Worm (Caenorhabditis elegans) whole organism, late embryonic: Measurements from ENCODE around the gene spe-18.

Experiments
- C08G9.2 ChIP-seq: sonication (generic microtip); optimal IDR thresholded peaks from 2 replicates; lab custom pipeline; 2016; ENCODE audit warnings: mild to moderate bottlenecking, missing genetic modification characterization, moderate library complexity, missing compliant biosample characterization
- F13H6.1 ChIP-seq: sonication (generic microtip); optimal IDR thresholded peaks from 2 replicates; lab custom pipeline; 2016; ENCODE audit warnings: missing genetic modification characterization, missing compliant biosample characterization
- K09A11.1 ChIP-seq: sonication (generic microtip); optimal IDR thresholded peaks from 2 replicates; lab custom pipeline; 2017; ENCODE audit warnings: antibody characterized with exemption, mild to moderate bottlenecking, missing genetic modification characterization, missing compliant biosample characterization; ENCODE audit not compliant: insufficient read depth
- T23F11.4 ChIP-seq: fragments of 200-800 bp; sonication (Bioruptor generic); optimal IDR thresholded peaks from 2 replicates; lab custom pipeline; 2018; ENCODE audit warnings: mild to moderate bottlenecking, missing genetic modification characterization, missing compliant biosample characterization
- ahr-1 ChIP-seq: sonication (generic microtip); optimal IDR thresholded peaks from 2 replicates; lab custom pipeline; 2016; ENCODE audit warnings: missing genetic modification characterization, missing compliant biosample characterization
- ceh-14 ChIP-seq: sonication (generic microtip); optimal IDR thresholded peaks from 2 replicates; lab custom pipeline; 2016; ENCODE audit warnings: missing genotype, missing genetic modification characterization, missing compliant biosample characterization
- ceh-18 ChIP-seq: sonication (generic microtip); optimal IDR thresholded peaks from 2 replicates; lab custom pipeline; 2016; ENCODE audit warnings: missing genetic modification characterization, missing compliant biosample characterization
- ceh-19 ChIP-seq: fragments of 200-800 bp; sonication (Bioruptor generic); optimal IDR thresholded peaks from 2 replicates; lab custom pipeline; 2018; ENCODE audit warnings: mild to moderate bottlenecking, missing genetic modification characterization, missing compliant biosample characterization
- ceh-2 ChIP-seq: sonication (generic microtip); optimal IDR thresholded peaks from 2 replicates; lab custom pipeline; 2016; ENCODE audit warnings: missing genotype, missing genetic modification characterization, missing compliant biosample characterization
- ceh-30 ChIP-seq: fragments of 150-350 bp; optimal IDR thresholded peaks from 2 replicates; lab custom pipeline; 2014; ENCODE audit warnings: missing biosample characterization, missing genetic modification characterization
- ceh-31 ChIP-seq: sonication (generic microtip); optimal IDR thresholded peaks from 2 replicates; lab custom pipeline; 2016; ENCODE audit warnings: missing genetic modification characterization, missing compliant biosample characterization
- ceh-34 ChIP-seq: sonication (generic microtip); optimal IDR thresholded peaks from 2 replicates; lab custom pipeline; 2016; ENCODE audit warnings: mild to moderate bottlenecking, missing genetic modification characterization, missing compliant biosample characterization
- ceh-45 ChIP-seq: fragments of 200-800 bp; sonication (Bioruptor generic); IDR thresholded peaks from 2 replicates; pipeline ENCODE4 v1.3.6; 2022; ENCODE audit warnings: missing genetic modification reagents, missing genetic modification characterization, missing compliant biosample characterization
- ceh-48 ChIP-seq: sonication (generic microtip); optimal IDR thresholded peaks from 2 replicates; lab custom pipeline; 2016; ENCODE audit warnings: missing genetic modification characterization, inconsistent platforms, missing compliant biosample characterization
- ceh-6 ChIP-seq: fragments of 200-800 bp; sonication (Bioruptor generic); optimal IDR thresholded peaks from 2 replicates; lab custom pipeline; 2018; ENCODE audit warnings: mild to moderate bottlenecking, missing genetic modification characterization, missing compliant biosample characterization
- dmd-4 ChIP-seq: sonication (generic microtip); optimal IDR thresholded peaks from 2 replicates; lab custom pipeline; 2016; ENCODE audit warnings: borderline replicate concordance, missing genetic modification characterization, missing compliant biosample characterization
- elt-2 ChIP-seq: sonication (generic microtip); optimal IDR thresholded peaks from 2 replicates; lab custom pipeline; 2016; ENCODE audit warnings: missing genetic modification reagents, missing genetic modification characterization, missing compliant biosample characterization
- ets-4 ChIP-seq: sonication (generic microtip); optimal IDR thresholded peaks from 2 replicates; lab custom pipeline; 2016; ENCODE audit warnings: missing genetic modification characterization, missing compliant biosample characterization
- eyg-1 ChIP-seq: sonication (generic microtip); optimal IDR thresholded peaks from 2 replicates; lab custom pipeline; 2016; ENCODE audit warnings: missing genotype, missing genetic modification characterization, missing compliant biosample characterization
- fax-1 ChIP-seq: sonication (generic microtip); optimal IDR thresholded peaks from 2 replicates; lab custom pipeline; 2016; ENCODE audit warnings: missing genotype, missing genetic modification characterization, missing compliant biosample characterization
- hlh-15 ChIP-seq: sonication (generic microtip); optimal IDR thresholded peaks from 2 replicates; lab custom pipeline; 2016; ENCODE audit warnings: missing genetic modification characterization, missing compliant biosample characterization
- hlh-6 ChIP-seq: sonication (generic microtip); optimal IDR thresholded peaks from 2 replicates; lab custom pipeline; 2016; ENCODE audit warnings: missing genotype, missing genetic modification characterization, missing compliant biosample characterization
- hlh-8 ChIP-seq: sonication (generic microtip); optimal IDR thresholded peaks from 2 replicates; lab custom pipeline; 2016; ENCODE audit warnings: missing genotype, missing genetic modification characterization, missing compliant biosample characterization
- lim-6 ChIP-seq: sonication (generic microtip); optimal IDR thresholded peaks from 2 replicates; lab custom pipeline; 2016; ENCODE audit warnings: missing genetic modification characterization, missing compliant biosample characterization
- lin-11 ChIP-seq: fragments of 200-800 bp; sonication (Bioruptor generic); optimal IDR thresholded peaks from 2 replicates; lab custom pipeline; 2018; ENCODE audit warnings: mild to moderate bottlenecking, missing genetic modification characterization, missing compliant biosample characterization
- nfya-1 ChIP-seq: sonication (generic microtip); optimal IDR thresholded peaks from 2 replicates; lab custom pipeline; 2017; ENCODE audit warnings: missing genetic modification characterization, mild to moderate bottlenecking, missing compliant biosample characterization, antibody characterized with exemption, moderate library complexity
- nhr-11 ChIP-seq: fragments of 150-350 bp; optimal IDR thresholded peaks from 2 replicates; lab custom pipeline; 2014; ENCODE audit warnings: missing biosample characterization, missing genetic modification characterization
- npax-4 ChIP-seq: sonication (generic microtip); optimal IDR thresholded peaks from 2 replicates; lab custom pipeline; 2016; ENCODE audit warnings: missing genetic modification characterization, missing compliant biosample characterization
- pha-2 ChIP-seq: sonication (generic microtip); optimal IDR thresholded peaks from 2 replicates; lab custom pipeline; 2017; ENCODE audit warnings: mild to moderate bottlenecking, missing genetic modification characterization, missing compliant biosample characterization
- pros-1 ChIP-seq: fragments of 150-350 bp; optimal IDR thresholded peaks from 2 replicates; lab custom pipeline; 2014; ENCODE audit warnings: missing biosample characterization, missing genetic modification reagents, missing genetic modification characterization
- ref-2 ChIP-seq: sonication (generic microtip); optimal IDR thresholded peaks from 2 replicates; lab custom pipeline; 2016; ENCODE audit warnings: missing genetic modification characterization, missing compliant biosample characterization
- rnt-1 ChIP-seq: sonication (generic microtip); optimal IDR thresholded peaks from 2 replicates; lab custom pipeline; 2016; ENCODE audit warnings: missing genetic modification characterization, missing compliant biosample characterization
- sdc-2 ChIP-seq: sonication (generic microtip); optimal IDR thresholded peaks from 2 replicates; lab custom pipeline; 2016; ENCODE audit warnings: missing genotype, missing genetic modification characterization, missing compliant biosample characterization
- syd-9 ChIP-seq: sonication (generic microtip); optimal IDR thresholded peaks from 2 replicates; lab custom pipeline; 2016; ENCODE audit warnings: mild to moderate bottlenecking, missing genetic modification characterization, moderate library complexity, missing compliant biosample characterization
- tbx-2 ChIP-seq: sonication (generic microtip); optimal IDR thresholded peaks from 2 replicates; lab custom pipeline; 2016; ENCODE audit warnings: missing genetic modification characterization, missing compliant biosample characterization
- tbx-7 ChIP-seq: sonication (generic microtip); optimal IDR thresholded peaks from 2 replicates; lab custom pipeline; 2016; ENCODE audit warnings: missing genotype, missing genetic modification characterization, missing compliant biosample characterization
- ttx-3 ChIP-seq: sonication (generic microtip); optimal IDR thresholded peaks from 2 replicates; lab custom pipeline; 2016; ENCODE audit warnings: missing genetic modification reagents, missing genetic modification characterization, missing compliant biosample characterization
- unc-3 ChIP-seq, 2 experiments: fragments of 200-800 bp in 1 of 2; sonication (Bioruptor generic) in 1 of 2; sonication (generic microtip) in 1 of 2; conservative IDR thresholded peaks in 1 of 2; optimal IDR thresholded peaks in 1 of 2; 2 replicates each; pipeline versions ENCODE4 v1.3.6 to Lab custom; 2016 to 2022; ENCODE audit warnings: missing compliant biosample characterization in 2 of 2, missing genetic modification characterization in 2 of 2, missing genetic modification reagents in 1 of 2
- unc-42 ChIP-seq: sonication (generic microtip); optimal IDR thresholded peaks from 2 replicates; lab custom pipeline; 2016; ENCODE audit warnings: missing genotype, missing genetic modification characterization, missing compliant biosample characterization
- unc-86 ChIP-seq: sonication (generic microtip); optimal IDR thresholded peaks from 2 replicates; lab custom pipeline; 2016; ENCODE audit warnings: missing genetic modification characterization, missing compliant biosample characterization
- zip-5 ChIP-seq: sonication (generic microtip); optimal IDR thresholded peaks from 2 replicates; lab custom pipeline; 2016; ENCODE audit warnings: missing genetic modification characterization, missing compliant biosample characterization

spe-18 gene

ce11 chrII:13122720-13123119 is 30.5 kb downstream of the spe-18 start, which contains the start of gene bath-45:
bath-45 (plus strand) TSS chrII:13123020.
- TF ChIP-seq hlh-6 (tag; lab: Kevin White, UChicago) (no peak), lin-11 (no peak), dmd-4 (tag; lab: Kevin White, UChicago) (no peak), unc-3 (GFP tag; conservative IDR thresholded peaks at IDR 0.05; lab: Robert Waterston, UW) (no peak), unc-3 (tag; optimal IDR thresholded peaks at IDR 0.05; lab: Kevin White, UChicago) (no peak), npax-4 (tag; lab: Kevin White, UChicago) (no peak), pros-1 (no peak), syd-9 (tag; lab: Kevin White, UChicago) (no peak), ahr-1 (tag; lab: Kevin White, UChicago) (no peak), ceh-45 (GFP tag; lab: Robert Waterston, UW) (no peak), zip-5 (no peak), nfya-1 (no peak), ceh-48 (tag; lab: Kevin White, UChicago) (no peak), rnt-1 (tag; lab: Kevin White, UChicago) (no peak), ceh-19 (GFP tag; lab: Kevin White, UChicago) (no peak), lim-6 (tag; lab: Kevin White, UChicago) (no peak), ceh-18 (tag; lab: Kevin White, UChicago) (no peak), K09A11.1 (tag; lab: Kevin White, UChicago) (no peak), F13H6.1 (tag; lab: Kevin White, UChicago) (no peak), ceh-34 (tag; lab: Kevin White, UChicago) (no peak), tbx-2 (tag; lab: Kevin White, UChicago) (no peak)

ce11 chrII:13117135-13117534 is 36.1 kb downstream of the spe-18 start, which contains the start of gene gfm-1:
gfm-1 (plus strand) TSS chrII:13117483.
- no peak for TF ChIP-seq ceh-30 (tag; lab: Kevin White, UChicago)
- peak; percentile 26 for TF ChIP-seq rnt-1 (tag; lab: Kevin White, UChicago)
- TF ChIP-seq T23F11.4 (GFP tag; lab: Kevin White, UChicago) = no peak
- TF ChIP-seq tbx-2 (tag; lab: Kevin White, UChicago) = peak; percentile 85
- no peak for TF ChIP-seq pros-1
- TF ChIP-seq ceh-34 (tag; lab: Kevin White, UChicago) = peak; percentile 14
- TF ChIP-seq unc-42 (tag; lab: Kevin White, UChicago) = peak; percentile 41
- peak; percentile 53 for TF ChIP-seq fax-1 (tag; lab: Kevin White, UChicago)
- peak; percentile 63 for TF ChIP-seq elt-2 (tag; lab: Kevin White, UChicago)
- peak; percentile 67 for TF ChIP-seq ets-4 (tag; lab: Kevin White, UChicago)
- TF ChIP-seq tbx-7 (tag; lab: Kevin White, UChicago) = peak; percentile 86
- TF ChIP-seq C08G9.2 (tag; lab: Kevin White, UChicago) = peak; percentile 84
- peak; percentile 29 for TF ChIP-seq sdc-2
- TF ChIP-seq ceh-14 (tag; lab: Kevin White, UChicago) = peak; percentile 41
- peak; percentile 25 for TF ChIP-seq ttx-3 (tag; lab: Kevin White, UChicago)
- TF ChIP-seq eyg-1 (tag; lab: Kevin White, UChicago) = no peak
- TF ChIP-seq lim-6 (tag; lab: Kevin White, UChicago) = peak; percentile 13
- peak; percentile 36 for TF ChIP-seq ahr-1 (tag; lab: Kevin White, UChicago)
- peak; percentile 84 for TF ChIP-seq ceh-2 (tag; lab: Kevin White, UChicago)
- no peak for TF ChIP-seq ceh-19 (GFP tag; lab: Kevin White, UChicago)
- peak; percentile 86 for TF ChIP-seq zip-5
- no peak for TF ChIP-seq nhr-11 (tag; lab: Kevin White, UChicago)
- peak; percentile 81 for TF ChIP-seq ref-2
- peak; percentile 27 for TF ChIP-seq pha-2 (tag; lab: Kevin White, UChicago)
- TF ChIP-seq hlh-15 (tag; lab: Kevin White, UChicago) = peak; percentile 25
- TF ChIP-seq ceh-31 (tag; lab: Kevin White, UChicago) = peak; percentile 87
- TF ChIP-seq ceh-6 (GFP tag; lab: Kevin White, UChicago) = no peak
- TF ChIP-seq unc-86 = peak; percentile 5
- peak; percentile 81 for TF ChIP-seq hlh-8 (tag; lab: Kevin White, UChicago)
- no peak for TF ChIP-seq dmd-4 (tag; lab: Kevin White, UChicago)
